Worm (Caenorhabditis elegans) whole organism, late embryonic: Measurements from ENCODE around the gene K10D11.7.

Experiments used
- F13H6.1 ChIP-seq: sonication (generic microtip); optimal IDR thresholded peaks from 2 replicates; lab custom pipeline; 2016; ENCODE audit warnings: missing genetic modification characterization, missing compliant biosample characterization
- T23F11.4 ChIP-seq: fragments of 200-800 bp; sonication (Bioruptor generic); optimal IDR thresholded peaks from 2 replicates; lab custom pipeline; 2018; ENCODE audit warnings: mild to moderate bottlenecking, missing genetic modification characterization, missing compliant biosample characterization
- ama-1 ChIP-seq: fragments of 150-350 bp; optimal IDR thresholded peaks from 2 replicates; lab custom pipeline; 2014
- ceh-14 ChIP-seq: sonication (generic microtip); optimal IDR thresholded peaks from 2 replicates; lab custom pipeline; 2016; ENCODE audit warnings: missing genotype, missing genetic modification characterization, missing compliant biosample characterization
- ceh-19 ChIP-seq: fragments of 200-800 bp; sonication (Bioruptor generic); optimal IDR thresholded peaks from 2 replicates; lab custom pipeline; 2018; ENCODE audit warnings: mild to moderate bottlenecking, missing genetic modification characterization, missing compliant biosample characterization
- ceh-30 ChIP-seq: fragments of 150-350 bp; optimal IDR thresholded peaks from 2 replicates; lab custom pipeline; 2014; ENCODE audit warnings: missing biosample characterization, missing genetic modification characterization
- ceh-34 ChIP-seq: sonication (generic microtip); optimal IDR thresholded peaks from 2 replicates; lab custom pipeline; 2016; ENCODE audit warnings: mild to moderate bottlenecking, missing genetic modification characterization, missing compliant biosample characterization
- ceh-48 ChIP-seq: sonication (generic microtip); optimal IDR thresholded peaks from 2 replicates; lab custom pipeline; 2016; ENCODE audit warnings: missing genetic modification characterization, inconsistent platforms, missing compliant biosample characterization
- che-1 ChIP-seq: sonication (generic microtip); optimal IDR thresholded peaks from 2 replicates; lab custom pipeline; 2016; ENCODE audit warnings: mild to moderate bottlenecking, missing genetic modification characterization, missing compliant biosample characterization
- dmd-4 ChIP-seq: sonication (generic microtip); optimal IDR thresholded peaks from 2 replicates; lab custom pipeline; 2016; ENCODE audit warnings: borderline replicate concordance, missing genetic modification characterization, missing compliant biosample characterization
- dve-1 ChIP-seq: sonication (generic microtip); optimal IDR thresholded peaks from 2 replicates; lab custom pipeline; 2017; ENCODE audit warnings: antibody characterized with exemption, mild to moderate bottlenecking, missing genetic modification characterization, missing compliant biosample characterization
- elt-2 ChIP-seq: sonication (generic microtip); optimal IDR thresholded peaks from 2 replicates; lab custom pipeline; 2016; ENCODE audit warnings: missing genetic modification reagents, missing genetic modification characterization, missing compliant biosample characterization
- elt-4 ChIP-seq: sonication (generic microtip); optimal IDR thresholded peaks from 2 replicates; lab custom pipeline; 2016; ENCODE audit warnings: missing genetic modification characterization, missing compliant biosample characterization
- ets-4 ChIP-seq: sonication (generic microtip); optimal IDR thresholded peaks from 2 replicates; lab custom pipeline; 2016; ENCODE audit warnings: missing genetic modification characterization, missing compliant biosample characterization
- fax-1 ChIP-seq: sonication (generic microtip); optimal IDR thresholded peaks from 2 replicates; lab custom pipeline; 2016; ENCODE audit warnings: missing genotype, missing genetic modification characterization, missing compliant biosample characterization
- gmeb-2 ChIP-seq: sonication (generic microtip); optimal IDR thresholded peaks from 2 replicates; lab custom pipeline; 2016; ENCODE audit warnings: missing genetic modification characterization, inconsistent platforms, missing compliant biosample characterization
- madf-2 ChIP-seq: sonication (generic microtip); optimal IDR thresholded peaks from 2 replicates; lab custom pipeline; 2017; ENCODE audit warnings: missing genetic modification characterization, missing compliant biosample characterization
- mec-3 ChIP-seq: sonication (generic microtip); optimal IDR thresholded peaks from 2 replicates; lab custom pipeline; 2016; ENCODE audit warnings: borderline replicate concordance, missing genetic modification characterization, missing compliant biosample characterization
- nfya-1 ChIP-seq: sonication (generic microtip); optimal IDR thresholded peaks from 2 replicates; lab custom pipeline; 2017; ENCODE audit warnings: missing genetic modification characterization, mild to moderate bottlenecking, missing compliant biosample characterization, antibody characterized with exemption, moderate library complexity
- npax-4 ChIP-seq: sonication (generic microtip); optimal IDR thresholded peaks from 2 replicates; lab custom pipeline; 2016; ENCODE audit warnings: missing genetic modification characterization, missing compliant biosample characterization
- odd-2 ChIP-seq: sonication (generic microtip); optimal IDR thresholded peaks from 2 replicates; lab custom pipeline; 2017; ENCODE audit warnings: antibody characterized with exemption, mild to moderate bottlenecking, missing genetic modification characterization, missing compliant biosample characterization
- pag-3 ChIP-seq: sonication (generic microtip); optimal IDR thresholded peaks from 2 replicates; lab custom pipeline; 2016; ENCODE audit warnings: missing compliant biosample characterization, missing genetic modification characterization, borderline replicate concordance
- pax-1 ChIP-seq: fragments of 150-350 bp; optimal IDR thresholded peaks from 2 replicates; lab custom pipeline; 2014; ENCODE audit warnings: missing biosample characterization, missing genetic modification characterization
- pha-2 ChIP-seq: sonication (generic microtip); optimal IDR thresholded peaks from 2 replicates; lab custom pipeline; 2017; ENCODE audit warnings: mild to moderate bottlenecking, missing genetic modification characterization, missing compliant biosample characterization
- ref-2 ChIP-seq: sonication (generic microtip); optimal IDR thresholded peaks from 2 replicates; lab custom pipeline; 2016; ENCODE audit warnings: missing genetic modification characterization, missing compliant biosample characterization
- rnt-1 ChIP-seq: sonication (generic microtip); optimal IDR thresholded peaks from 2 replicates; lab custom pipeline; 2016; ENCODE audit warnings: missing genetic modification characterization, missing compliant biosample characterization
- sox-4 ChIP-seq: sonication (generic microtip); optimal IDR thresholded peaks from 2 replicates; lab custom pipeline; 2017; ENCODE audit warnings: mild to moderate bottlenecking, missing genetic modification characterization, inconsistent platforms, missing compliant biosample characterization
- syd-9 ChIP-seq: sonication (generic microtip); optimal IDR thresholded peaks from 2 replicates; lab custom pipeline; 2016; ENCODE audit warnings: mild to moderate bottlenecking, missing genetic modification characterization, moderate library complexity, missing compliant biosample characterization
- unc-42 ChIP-seq: sonication (generic microtip); optimal IDR thresholded peaks from 2 replicates; lab custom pipeline; 2016; ENCODE audit warnings: missing genotype, missing genetic modification characterization, missing compliant biosample characterization
- unc-55 ChIP-seq: sonication (generic microtip); optimal IDR thresholded peaks from 2 replicates; lab custom pipeline; 2017; ENCODE audit warnings: missing biosample characterization, missing genetic modification reagents, missing genetic modification characterization

K10D11.7 gene

DNA sequence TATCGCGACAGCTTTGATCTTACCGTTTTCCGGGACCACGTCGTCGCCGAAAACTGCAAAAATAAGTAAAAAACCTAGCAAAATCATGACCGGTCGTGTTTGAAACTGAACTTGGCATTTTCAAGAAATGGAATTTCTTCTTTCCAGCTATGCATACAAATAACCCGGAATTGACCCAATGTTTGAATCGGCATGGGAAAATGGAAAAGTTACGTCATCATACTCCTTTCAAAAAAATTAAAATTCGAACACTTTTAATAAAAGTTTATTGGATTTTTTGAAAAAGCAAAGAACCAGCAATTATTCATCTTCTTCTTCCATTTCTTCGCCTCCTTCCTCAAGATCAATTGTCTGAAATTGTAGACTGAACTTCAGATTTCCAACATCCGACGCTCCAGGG is 1.4 kb downstream of the K10D11.7 start, which contains the start of gene K10D11.4:
K10D11.4 (minus strand) TSS at position 101 of the 400 bp plus-strand sequence.
- TF ChIP-seq npax-4 (no peak), ets-4 (tag; lab: Kevin White, UChicago) (no peak), ceh-14 (tag; lab: Kevin White, UChicago) (no peak), che-1 (no peak), ceh-34 (tag; lab: Kevin White, UChicago) (no peak), ceh-48 (tag; lab: Kevin White, UChicago) (no peak), nfya-1 (tag; lab: Kevin White, UChicago) (no peak)

- no peak for TF ChIP-seq dmd-4 (tag; lab: Kevin White, UChicago)
- TF ChIP-seq ref-2 = no peak
- TF ChIP-seq unc-42 = no peak
- no peak for TF ChIP-seq rnt-1 (tag; lab: Kevin White, UChicago)
- TF ChIP-seq syd-9 = no peak
- no peak for TF ChIP-seq gmeb-2 (tag; lab: Kevin White, UChicago)
- TF ChIP-seq T23F11.4 (GFP tag; lab: Kevin White, UChicago) = no peak
- TF ChIP-seq ceh-14 (tag; lab: Kevin White, UChicago) = no peak
- TF ChIP-seq fax-1 (tag; lab: Kevin White, UChicago) = no peak
- TF ChIP-seq, all 69 proteins: peak for 0
Observed at ce11 chrIV:12991629-12992028, 4.2 kb downstream of the K10D11.7 start, which contains the start of gene K10D11.5. K10D11.5 (minus strand) TSS chrIV:12991843.

- TF ChIP-seq ceh-34 (tag; lab: Kevin White, UChicago) (no peak), ets-4 (tag; lab: Kevin White, UChicago) (no peak), ceh-19 (GFP tag; lab: Kevin White, UChicago) (no peak), ref-2 (no peak), madf-2 (no peak), pag-3 (no peak), ama-1 (no peak), F13H6.1 (tag; lab: Kevin White, UChicago) (no peak)
Observed at ce11 chrIV:12990638-12991037, 5.1 kb downstream of the K10D11.7 start.

DNA sequence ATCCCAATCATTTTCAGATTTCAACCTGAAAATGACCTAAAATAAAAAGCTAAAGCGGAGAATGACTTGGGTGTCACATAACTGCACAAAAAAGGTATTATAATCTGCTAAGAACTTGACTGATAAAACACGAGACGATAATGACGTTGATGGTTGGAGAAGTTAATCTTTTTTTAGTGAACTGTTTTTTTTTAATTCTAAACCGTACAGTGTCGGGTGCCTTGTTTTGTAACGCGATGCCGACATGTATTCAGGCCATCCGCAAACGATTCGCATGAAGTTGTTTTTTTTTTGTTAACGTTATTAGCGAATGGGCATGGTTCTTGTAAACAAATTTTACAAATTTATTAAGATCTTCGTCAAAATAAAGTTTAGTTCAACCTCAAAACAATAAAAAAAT is 6.4 kb downstream of the K10D11.7 start, which contains the start of gene K10D11.6:
K10D11.6 (minus strand) TSS at position 101 of the 400 bp plus-strand sequence.
- TF ChIP-seq pha-2 (tag; lab: Kevin White, UChicago) = no peak
- TF ChIP-seq sox-4 (tag; lab: Kevin White, UChicago) = no peak
- TF ChIP-seq elt-2 = no peak
- TF ChIP-seq pax-1 (tag; lab: Kevin White, UChicago) = no peak
- no peak for TF ChIP-seq npax-4
- TF ChIP-seq odd-2 = no peak
- no peak for TF ChIP-seq pag-3
- TF ChIP-seq elt-4 (tag; lab: Kevin White, UChicago) = no peak
- TF ChIP-seq unc-42 = no peak
- no peak for TF ChIP-seq mec-3 (tag; lab: Kevin White, UChicago)
- TF ChIP-seq dve-1 = no peak
- TF ChIP-seq, all 69 proteins: peak for 0

ce11 chrIV:12985961-12986360 is 9.8 kb downstream of the K10D11.7 start, which contains the start of gene K10D11.3:
K10D11.3 (minus strand) TSS chrIV:12986134.
- TF ChIP-seq elt-2 (peak; percentile 7), ceh-30 (tag; lab: Kevin White, UChicago) (no peak)

- no peak for TF ChIP-seq unc-55 (GFP tag; lab: Kevin White, UChicago)
- no peak for TF ChIP-seq pag-3
- peak; percentile 61 for TF ChIP-seq elt-2
Observed at ce11 chrIV:12978307-12979036, 17.3 kb downstream of the K10D11.7 start, which contains the start of gene K10D11.2. K10D11.2 (plus strand) TSS chrIV:12978986.
